Worm (Caenorhabditis elegans) whole organism, mixed stage, embryonic: ENCODE data around the gene jmjd-2.
A peak's percentile ranks its signal among the peaks of the same experiment; 100 is the strongest.

Experiments
- M03D4.4 ChIP-seq: sonication (generic microtip); optimal IDR thresholded peaks from 2 replicates; lab custom pipeline; 2017; ENCODE audit warnings: mild to moderate bottlenecking, missing genetic modification characterization, missing compliant biosample characterization
- bed-3 ChIP-seq: fragments of 200-800 bp; sonication (Bioruptor generic); optimal IDR thresholded peaks from 3 replicates; lab custom pipeline; 2018; ENCODE audit warnings: mild to moderate bottlenecking, missing genetic modification characterization, moderate library complexity, missing compliant biosample characterization
- blmp-1 ChIP-seq: fragments of 150-350 bp; optimal IDR thresholded peaks from 2 replicates; lab custom pipeline; 2014; ENCODE audit warnings: missing biosample characterization, missing genetic modification characterization
- ceh-39 ChIP-seq: fragments of 150-350 bp; optimal IDR thresholded peaks from 2 replicates; lab custom pipeline; 2014; ENCODE audit warnings: missing biosample characterization, missing genetic modification characterization
- ceh-43 ChIP-seq: fragments of 200-800 bp; sonication (Bioruptor generic); optimal IDR thresholded peaks from 2 replicates; lab custom pipeline; 2018; ENCODE audit warnings: mild to moderate bottlenecking, missing genetic modification characterization, moderate library complexity, missing compliant biosample characterization
- ceh-83 ChIP-seq: fragments of 200-800 bp; sonication (Bioruptor generic); optimal IDR thresholded peaks from 2 replicates; lab custom pipeline; 2018; ENCODE audit warnings: mild to moderate bottlenecking, missing genetic modification characterization, missing compliant biosample characterization
- ces-1 ChIP-seq: fragments of 150-350 bp; optimal IDR thresholded peaks from 2 replicates; lab custom pipeline; 2014; ENCODE audit warnings: missing biosample characterization, missing genetic modification reagents, missing genetic modification characterization
- cnd-1 ChIP-seq: fragments of 200-800 bp; sonication (Bioruptor generic); optimal IDR thresholded peaks from 2 replicates; lab custom pipeline; 2018; ENCODE audit warnings: mild to moderate bottlenecking, missing genetic modification characterization, missing compliant biosample characterization
- drap-1 ChIP-seq: fragments of 200-800 bp; sonication (Bioruptor generic); optimal IDR thresholded peaks from 3 replicates; lab custom pipeline; 2018; ENCODE audit warnings: mild to moderate bottlenecking, missing genetic modification characterization, missing compliant biosample characterization
- elt-1 ChIP-seq: sonication (generic microtip); optimal IDR thresholded peaks from 2 replicates; lab custom pipeline; 2017; ENCODE audit warnings: missing genetic modification characterization, mild to moderate bottlenecking, missing compliant biosample characterization, antibody characterized with exemption, moderate library complexity, borderline replicate concordance; ENCODE audit not compliant: insufficient read depth
- elt-3 ChIP-seq: fragments of 150-350 bp; optimal IDR thresholded peaks from 2 replicates; lab custom pipeline; 2014; ENCODE audit warnings: missing biosample characterization, missing genetic modification characterization
- flh-1 ChIP-seq: fragments of 200-800 bp; sonication (Bioruptor generic); optimal IDR thresholded peaks from 2 replicates; lab custom pipeline; 2018; ENCODE audit warnings: mild to moderate bottlenecking, missing genetic modification characterization, moderate library complexity, missing compliant biosample characterization
- ham-2 ChIP-seq: fragments of 200-800 bp; sonication (Bioruptor generic); optimal IDR thresholded peaks from 2 replicates; lab custom pipeline; 2018; ENCODE audit warnings: mild to moderate bottlenecking, missing genetic modification characterization, missing compliant biosample characterization
- hlh-1 ChIP-seq: fragments of 150-350 bp; optimal IDR thresholded peaks from 2 replicates; lab custom pipeline; 2014; ENCODE audit warnings: missing biosample characterization, missing genetic modification reagents, missing genetic modification characterization
- lin-32 ChIP-seq: fragments of 200-800 bp; sonication (Bioruptor generic); optimal IDR thresholded peaks from 2 replicates; lab custom pipeline; 2018; ENCODE audit warnings: mild to moderate bottlenecking, missing genetic modification characterization, missing compliant biosample characterization
- lsy-2 ChIP-seq: fragments of 150-350 bp; optimal IDR thresholded peaks from 2 replicates; lab custom pipeline; 2014; ENCODE audit warnings: missing biosample characterization, missing genetic modification characterization
- mab-5 ChIP-seq: fragments of 150-350 bp; optimal IDR thresholded peaks from 2 replicates; lab custom pipeline; 2014; ENCODE audit warnings: missing biosample characterization, missing genetic modification characterization
- mep-1 ChIP-seq: fragments of 150-350 bp; optimal IDR thresholded peaks from 2 replicates; lab custom pipeline; 2017; ENCODE audit warnings: missing biosample characterization, missing genetic modification reagents, missing genetic modification characterization, inconsistent platforms
- mls-2 ChIP-seq: sonication (generic microtip); optimal IDR thresholded peaks from 2 replicates; lab custom pipeline; 2016; ENCODE audit warnings: mild to moderate bottlenecking, missing genetic modification characterization, moderate library complexity, missing compliant biosample characterization
- nhr-12 ChIP-seq: fragments of 150-350 bp; optimal IDR thresholded peaks from 2 replicates; lab custom pipeline; 2014; ENCODE audit warnings: missing biosample characterization, missing genetic modification characterization
- nhr-2 ChIP-seq: fragments of 150-350 bp; optimal IDR thresholded peaks from 2 replicates; lab custom pipeline; 2014; ENCODE audit warnings: missing biosample characterization, missing genetic modification characterization
- nhr-237 ChIP-seq: fragments of 150-350 bp; optimal IDR thresholded peaks from 2 replicates; lab custom pipeline; 2014; ENCODE audit warnings: missing biosample characterization, missing genetic modification characterization
- nhr-28 ChIP-seq: fragments of 150-350 bp; optimal IDR thresholded peaks from 2 replicates; lab custom pipeline; 2014; ENCODE audit warnings: missing biosample characterization, missing genetic modification characterization
- nhr-76 ChIP-seq: sonication (generic microtip); optimal IDR thresholded peaks from 2 replicates; lab custom pipeline; 2017; ENCODE audit warnings: missing biosample characterization, missing genetic modification characterization
- pha-4 ChIP-seq: fragments of 150-350 bp; optimal IDR thresholded peaks from 2 replicates; lab custom pipeline; 2018; ENCODE audit warnings: missing biosample characterization, missing genetic modification reagents, missing genetic modification characterization
- sem-2 ChIP-seq: fragments of 200-800 bp; sonication (Bioruptor generic); optimal IDR thresholded peaks from 2 replicates; lab custom pipeline; 2018; ENCODE audit warnings: mild to moderate bottlenecking, missing genetic modification characterization, missing compliant biosample characterization
- tbx-8 ChIP-seq: fragments of 200-800 bp; sonication (Bioruptor generic); optimal IDR thresholded peaks from 2 replicates; lab custom pipeline; 2018; ENCODE audit warnings: mild to moderate bottlenecking, missing genetic modification characterization, moderate library complexity, missing compliant biosample characterization
- unc-120 ChIP-seq: sonication (generic microtip); optimal IDR thresholded peaks from 2 replicates; lab custom pipeline; 2017; ENCODE audit warnings: missing genetic modification characterization, missing compliant biosample characterization; ENCODE audit not compliant: poor library complexity, severe bottlenecking
- unc-39 ChIP-seq: fragments of 150-350 bp; optimal IDR thresholded peaks from 2 replicates; lab custom pipeline; 2014; ENCODE audit warnings: missing biosample characterization, missing genetic modification characterization
- unc-62 ChIP-seq: fragments of 150-350 bp; optimal IDR thresholded peaks from 2 replicates; lab custom pipeline; 2014; ENCODE audit warnings: missing biosample characterization, missing genetic modification reagents, missing genetic modification characterization
- zip-8 ChIP-seq: fragments of 150-350 bp; optimal IDR thresholded peaks from 2 replicates; lab custom pipeline; 2014; ENCODE audit warnings: missing biosample characterization, missing genetic modification characterization
- ztf-11 ChIP-seq: fragments of 150-350 bp; optimal IDR thresholded peaks from 2 replicates; lab custom pipeline; 2014; ENCODE audit warnings: missing biosample characterization, missing genetic modification characterization

Gene jmjd-2

DNA sequence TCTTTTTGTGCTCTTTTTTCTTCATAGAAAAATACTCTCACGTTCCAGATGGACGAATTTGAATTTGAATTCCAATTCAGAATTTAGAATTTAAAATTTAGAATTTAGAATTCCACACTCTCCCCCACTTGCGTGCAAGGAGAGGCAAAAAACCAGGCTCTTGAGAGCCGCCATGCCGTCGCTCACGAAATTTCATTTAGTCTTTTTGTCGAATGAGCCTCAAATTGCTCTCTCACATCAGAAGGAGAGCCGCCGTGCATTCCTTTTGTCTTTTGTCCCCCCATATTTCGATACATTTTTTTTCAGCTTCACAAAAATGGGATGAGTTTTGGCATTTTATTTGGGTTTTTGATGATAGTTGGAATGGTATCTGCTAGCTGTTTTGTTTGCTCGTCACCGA is 32.3 kb downstream of the jmjd-2 start, which contains the start of gene hot-7:
Gene hot-7 (plus strand): TSS at position 301 of the 400 bp plus-strand sequence.
- TF ChIP-seq nhr-76 (no peak), mab-5 (tag; lab: Kevin White, UChicago) (no peak), ces-1 (GFP tag; lab: Kevin White, UChicago) (peak; percentile 11)

DNA sequence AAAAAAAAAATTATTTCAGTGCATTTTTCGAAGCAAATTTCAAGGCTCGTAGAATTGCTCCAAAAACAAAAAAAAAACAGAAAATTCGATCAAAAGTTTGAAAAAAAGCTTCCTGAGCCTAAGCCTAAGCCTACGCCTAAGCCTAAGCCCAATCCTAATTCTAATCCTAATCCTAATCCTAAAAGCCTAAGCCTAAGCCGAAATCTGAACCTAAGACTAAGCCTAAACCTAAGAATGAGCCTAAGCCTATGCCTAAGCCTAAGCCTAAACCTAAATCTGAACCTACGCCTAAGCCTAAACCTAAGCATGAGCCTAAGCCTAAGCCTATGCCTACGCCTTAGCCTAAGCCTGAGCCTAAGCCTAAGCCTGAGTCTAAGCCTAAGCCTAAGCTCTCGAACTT is 37.2 kb downstream of the jmjd-2 start:
- TF ChIP-seq flh-1: no peak
- no peak for TF ChIP-seq lin-32 (GFP tag; lab: Kevin White, UChicago)
- TF ChIP-seq ztf-11 (tag; lab: Kevin White, UChicago): no peak
- no peak for TF ChIP-seq unc-62 (GFP tag; lab: Kevin White, UChicago)
- TF ChIP-seq ces-1 (GFP tag; lab: Kevin White, UChicago): no peak
- no peak for TF ChIP-seq elt-1 (tag; lab: Kevin White, UChicago)
- no peak for TF ChIP-seq nhr-28 (tag; lab: Kevin White, UChicago)
- no peak for TF ChIP-seq ceh-83 (GFP tag; lab: Kevin White, UChicago)
- no peak for TF ChIP-seq mab-5 (tag; lab: Kevin White, UChicago)
- no peak for TF ChIP-seq nhr-237 (tag; lab: Kevin White, UChicago)
- TF ChIP-seq ham-2: no peak
- TF ChIP-seq zip-8 (tag; lab: Kevin White, UChicago): no peak
- no peak for TF ChIP-seq ceh-39 (tag; lab: Kevin White, UChicago)
- TF ChIP-seq M03D4.4 (tag; lab: Kevin White, UChicago): no peak

DNA sequence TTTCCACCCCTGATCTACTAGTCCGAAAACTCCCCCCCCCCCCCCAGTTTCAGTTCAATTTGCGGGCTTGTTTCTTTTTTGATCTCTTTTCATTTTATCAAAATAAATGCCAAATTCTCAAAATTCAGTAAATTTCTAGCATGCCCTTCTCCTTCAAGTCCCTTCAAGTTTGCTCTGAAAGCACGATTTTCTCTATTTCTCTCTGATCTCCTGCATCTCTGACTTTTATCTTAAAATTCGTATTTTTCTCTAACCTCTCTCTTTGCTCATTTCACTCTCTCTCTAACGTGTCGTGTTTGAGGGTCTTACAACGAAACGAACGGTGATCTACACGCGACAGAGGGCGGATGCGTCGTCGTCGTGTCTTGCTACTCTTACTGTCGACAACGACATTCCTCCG is 38.1 kb downstream of the jmjd-2 start, which contains the start of gene ace-3:
Gene ace-3 (plus strand): TSS at position 301 of the 400 bp plus-strand sequence.
- TF ChIP-seq elt-1 (tag; lab: Kevin White, UChicago) (no peak), drap-1 (GFP tag; lab: Kevin White, UChicago) (no peak), lin-32 (GFP tag; lab: Kevin White, UChicago) (no peak), nhr-12 (no peak), flh-1 (no peak), unc-39 (no peak), nhr-237 (tag; lab: Kevin White, UChicago) (no peak), nhr-2 (tag; lab: Kevin White, UChicago) (no peak), ceh-43 (GFP tag; lab: Kevin White, UChicago) (no peak), sem-2 (GFP tag; lab: Kevin White, UChicago) (no peak), ceh-39 (tag; lab: Kevin White, UChicago) (no peak), ztf-11 (tag; lab: Kevin White, UChicago) (no peak), lsy-2 (tag; lab: Kevin White, UChicago) (no peak), mab-5 (tag; lab: Kevin White, UChicago) (no peak), ham-2 (no peak), hlh-1 (tag; lab: Kevin White, UChicago) (no peak), M03D4.4 (tag; lab: Kevin White, UChicago) (no peak), elt-3 (tag; lab: Kevin White, UChicago) (no peak)

DNA sequence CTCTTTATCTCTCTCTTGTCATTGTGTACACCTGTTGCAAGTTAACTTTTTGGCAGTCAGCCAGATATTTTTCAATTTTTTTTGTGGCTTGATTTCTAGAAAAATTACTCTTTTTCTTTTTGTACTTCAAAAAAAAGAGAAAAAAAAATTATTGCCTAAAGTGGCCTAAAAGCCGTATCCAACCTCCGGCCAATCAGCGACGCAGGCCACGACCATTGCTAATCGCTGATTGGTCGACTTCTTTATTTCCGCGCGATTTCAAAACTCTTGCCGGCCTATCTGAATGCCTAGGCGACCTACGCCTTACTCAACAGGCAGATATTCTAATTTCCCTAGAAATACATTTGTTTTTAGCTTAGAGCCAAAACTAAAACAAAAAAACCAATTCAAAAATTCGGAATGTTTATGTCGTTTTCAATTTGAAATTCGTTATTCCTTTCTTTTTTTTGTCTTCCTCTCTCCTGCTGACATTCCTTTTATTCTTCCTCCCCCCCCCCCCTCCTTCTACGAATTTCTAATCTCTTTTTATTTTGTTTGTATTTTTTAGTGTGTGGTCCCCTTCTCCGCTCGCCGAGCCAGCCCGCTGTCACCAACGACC is 45.8 kb downstream of the jmjd-2 start, which contains the start of gene ace-4:
Gene ace-4 (plus strand): TSS at position 548 of the 598 bp plus-strand sequence.
- TF ChIP-seq M03D4.4 (tag; lab: Kevin White, UChicago) (no peak), ceh-83 (GFP tag; lab: Kevin White, UChicago) (no peak), ham-2 (no peak), elt-3 (tag; lab: Kevin White, UChicago) (no peak), mls-2 (no peak), zip-8 (tag; lab: Kevin White, UChicago) (no peak), lin-32 (GFP tag; lab: Kevin White, UChicago) (no peak), cnd-1 (tag; lab: Kevin White, UChicago) (no peak), elt-1 (tag; lab: Kevin White, UChicago) (no peak), blmp-1 (tag; lab: Kevin White, UChicago) (no peak), pha-4 (no peak), mep-1 (tag; lab: Kevin White, UChicago) (no peak)
- TF ChIP-seq, all 35 proteins: peak for 0

DNA sequence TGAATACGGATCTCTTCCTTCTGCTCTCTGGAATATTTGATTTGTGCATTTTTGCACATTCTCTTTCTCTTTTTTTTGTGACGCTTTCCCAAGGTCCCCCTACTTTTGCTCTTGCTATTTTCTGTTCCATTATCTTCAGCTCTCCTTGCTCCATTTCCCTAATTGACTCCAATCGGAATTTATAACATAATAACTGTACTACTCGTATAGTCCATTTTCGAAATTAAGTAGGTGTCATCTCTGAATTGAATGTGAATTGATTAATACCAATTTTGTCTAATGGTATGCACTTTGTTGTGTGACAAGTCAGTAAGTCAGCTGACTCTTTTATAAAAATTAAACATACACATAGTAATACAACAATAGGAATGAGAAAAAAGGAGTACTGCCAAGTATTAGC is 47.5 kb downstream of the jmjd-2 start:
- TF ChIP-seq zip-8 (tag; lab: Kevin White, UChicago): no peak
- no peak for TF ChIP-seq bed-3 (GFP tag; lab: Kevin White, UChicago)
- no peak for TF ChIP-seq nhr-76
- no peak for TF ChIP-seq unc-39
- no peak for TF ChIP-seq mep-1 (tag; lab: Kevin White, UChicago)
- TF ChIP-seq nhr-2 (tag; lab: Kevin White, UChicago): no peak
- no peak for TF ChIP-seq ces-1 (GFP tag; lab: Kevin White, UChicago)
- no peak for TF ChIP-seq tbx-8
- TF ChIP-seq pha-4: no peak
- TF ChIP-seq mls-2: no peak
- TF ChIP-seq unc-120 (tag; lab: Kevin White, UChicago): no peak
- TF ChIP-seq elt-1 (tag; lab: Kevin White, UChicago): no peak
- TF ChIP-seq drap-1 (GFP tag; lab: Kevin White, UChicago): no peak
- no peak for TF ChIP-seq lin-32 (GFP tag; lab: Kevin White, UChicago)
